Fruit fly (Drosophila melanogaster): ENCODE measurements around the gene CanB.

DNA sequence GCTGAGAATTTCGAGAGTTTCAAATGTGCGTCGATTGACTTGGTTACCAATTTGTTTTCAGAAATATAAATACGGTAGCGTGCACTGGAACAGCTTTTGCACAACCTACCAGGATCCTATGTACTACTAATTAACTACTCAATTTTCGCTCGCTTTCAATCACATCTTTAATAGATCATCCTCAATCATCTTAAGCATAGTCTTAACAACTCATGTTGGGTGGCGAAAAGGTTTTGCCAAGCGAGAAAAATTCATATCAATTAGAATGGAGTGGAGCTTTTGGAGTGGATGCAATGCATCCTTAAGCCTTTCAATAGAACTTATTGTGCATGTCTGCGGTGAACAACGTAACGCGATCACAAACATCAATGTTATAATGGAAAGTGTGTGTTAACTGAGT, 25.0 kb upstream of the CanB start, which contains the start of gene CG17764:
- no peak for TF ChIP-seq psq (optimal IDR thresholded peaks at IDR 0.05)
- no peak for TF ChIP-seq h (optimal IDR thresholded peaks at IDR 0.05)
